Worm (Caenorhabditis elegans) whole organism, young adult: ENCODE data around the gene T24B8.7.

Experiments
- B0035.1 ChIP-seq: sonication (generic microtip); optimal IDR thresholded peaks from 2 replicates; lab custom pipeline; 2016; ENCODE audit warnings: missing genetic modification characterization, mild to moderate bottlenecking, missing compliant biosample characterization, missing genotype, missing genetic modification reagents
- C17E4.6 ChIP-seq: fragments of 200-800 bp; sonication (Bioruptor generic); IDR thresholded peaks from 2 replicates; pipeline ENCODE4 v1.3.6; 2022; ENCODE audit warnings: missing genetic modification reagents, missing genetic modification characterization, missing compliant biosample characterization
- F23B12.7 ChIP-seq: sonication (generic microtip); optimal IDR thresholded peaks from 2 replicates; lab custom pipeline; 2017; ENCODE audit warnings: missing genetic modification characterization, mild to moderate bottlenecking, missing compliant biosample characterization, antibody characterized with exemption, moderate library complexity; ENCODE audit not compliant: insufficient read depth
- F49E8.2 ChIP-seq: sonication (generic microtip); optimal IDR thresholded peaks from 3 replicates; lab custom pipeline; 2017; ENCODE audit warnings: missing genetic modification characterization, mild to moderate bottlenecking, missing compliant biosample characterization, antibody characterized with exemption, moderate library complexity; ENCODE audit not compliant: insufficient read depth
- F55B11.4 ChIP-seq: sonication (generic microtip); optimal IDR thresholded peaks from 2 replicates; lab custom pipeline; 2016; ENCODE audit warnings: missing compliant biosample characterization, missing genetic modification characterization, borderline replicate concordance; ENCODE audit not compliant: insufficient read depth
- Y79H2A.3 ChIP-seq: fragments of 200-800 bp; sonication (Bioruptor generic); conservative IDR thresholded peaks from 2 replicates; pipeline ENCODE4 v1.3.6; 2022; ENCODE audit warnings: missing genetic modification reagents, missing genetic modification characterization, missing compliant biosample characterization
- ZK185.1 ChIP-seq: sonication (generic microtip); optimal IDR thresholded peaks from 2 replicates; lab custom pipeline; 2016; ENCODE audit warnings: mild to moderate bottlenecking, missing genetic modification characterization, missing compliant biosample characterization; ENCODE audit not compliant: poor library complexity, severe bottlenecking
- ama-1 ChIP-seq, 3 experiments: fragments of 150-350 bp in 1 of 3; sonication (generic microtip) in 2 of 3; optimal IDR thresholded peaks; 2 replicates each; lab custom pipeline; 2014 to 2018; ENCODE audit warnings: missing biosample characterization in 2 of 3, missing genetic modification characterization in 2 of 3, missing genetic modification reagents in 2 of 3
- aptf-2 ChIP-seq: fragments of 200-800 bp; sonication (Bioruptor generic); conservative IDR thresholded peaks from 2 replicates; pipeline ENCODE4 v1.3.6; 2022; ENCODE audit warnings: missing genetic modification reagents, missing genetic modification characterization, missing compliant biosample characterization
- ccch-3 ChIP-seq: fragments of 200-800 bp; sonication (Bioruptor generic); optimal IDR thresholded peaks from 2 replicates; lab custom pipeline; 2018; ENCODE audit warnings: mild to moderate bottlenecking, missing genetic modification characterization, missing compliant biosample characterization
- ceh-100 ChIP-seq: fragments of 200-800 bp; sonication (Bioruptor generic); IDR thresholded peaks from 2 replicates; pipeline ENCODE4 v1.3.6; 2022; ENCODE audit warnings: missing genetic modification reagents, missing genetic modification characterization, missing compliant biosample characterization
- ceh-40 ChIP-seq: fragments of 200-800 bp; sonication (Bioruptor generic); IDR thresholded peaks from 2 replicates; pipeline ENCODE4 v1.3.6; 2022; ENCODE audit warnings: missing genetic modification characterization, missing compliant biosample characterization
- chd-7 ChIP-seq: sonication (generic microtip); optimal IDR thresholded peaks from 2 replicates; lab custom pipeline; 2016; ENCODE audit warnings: mild to moderate bottlenecking, missing genetic modification characterization, moderate library complexity, missing compliant biosample characterization
- efl-1 ChIP-seq: fragments of 150-350 bp; optimal IDR thresholded peaks from 2 replicates; lab custom pipeline; 2014; ENCODE audit warnings: missing biosample characterization, missing genetic modification reagents, missing genetic modification characterization
- egl-44 ChIP-seq: fragments of 200-800 bp; sonication (Bioruptor generic); IDR thresholded peaks from 2 replicates; pipeline ENCODE4 v1.3.6; 2022; ENCODE audit warnings: missing genetic modification reagents, missing genetic modification characterization, missing compliant biosample characterization
- egrh-3 ChIP-seq: fragments of 200-800 bp; sonication (Bioruptor generic); IDR thresholded peaks from 2 replicates; pipeline ENCODE4 v1.3.6; 2022; ENCODE audit warnings: missing genetic modification reagents, missing genetic modification characterization, missing compliant biosample characterization
- ekl-4 ChIP-seq: fragments of 200-800 bp; sonication (Bioruptor generic); IDR thresholded peaks from 2 replicates; pipeline ENCODE4 v1.3.6; 2022; ENCODE audit warnings: missing genetic modification reagents, missing genetic modification characterization, missing compliant biosample characterization
- ets-4 ChIP-seq: fragments of 200-800 bp; sonication (Bioruptor generic); optimal IDR thresholded peaks from 2 replicates; lab custom pipeline; 2018; ENCODE audit warnings: mild to moderate bottlenecking, missing genetic modification characterization, missing compliant biosample characterization
- lag-1 ChIP-seq: fragments of 200-800 bp; sonication (Bioruptor generic); IDR thresholded peaks from 2 replicates; pipeline ENCODE4 v1.3.6; 2022; ENCODE audit warnings: missing genetic modification reagents, missing genetic modification characterization, missing compliant biosample characterization
- lir-1 ChIP-seq: fragments of 200-800 bp; sonication (Bioruptor generic); conservative IDR thresholded peaks from 2 replicates; pipeline ENCODE4 v1.3.6; 2022; ENCODE audit warnings: missing genetic modification reagents, missing genetic modification characterization, missing compliant biosample characterization
- lsl-1 ChIP-seq: fragments of 200-800 bp; sonication (Bioruptor generic); optimal IDR thresholded peaks from 2 replicates; lab custom pipeline; 2018; ENCODE audit warnings: mild to moderate bottlenecking, missing genetic modification characterization, moderate library complexity, missing compliant biosample characterization
- madf-8 ChIP-seq: fragments of 200-800 bp; sonication (Bioruptor generic); conservative IDR thresholded peaks from 2 replicates; pipeline ENCODE4 v1.3.6; 2022; ENCODE audit warnings: missing genetic modification reagents, missing genetic modification characterization, missing compliant biosample characterization
- mcd-1 ChIP-seq: fragments of 200-800 bp; sonication (Bioruptor generic); IDR thresholded peaks from 2 replicates; pipeline ENCODE4 v1.3.6; 2022; ENCODE audit warnings: missing genetic modification reagents, missing genetic modification characterization, missing compliant biosample characterization
- mes-4 ChIP-seq: sonication (generic microtip); optimal IDR thresholded peaks from 2 replicates; lab custom pipeline; 2016; ENCODE audit warnings: missing genotype, missing genetic modification characterization, missing compliant biosample characterization
- pbrm-1 ChIP-seq: fragments of 200-800 bp; sonication (Bioruptor generic); IDR thresholded peaks from 2 replicates; pipeline ENCODE4 v1.3.6; 2022; ENCODE audit warnings: missing genetic modification reagents, missing genetic modification characterization, missing compliant biosample characterization
- pha-4 ChIP-seq: fragments of 150-350 bp; sonication (generic microtip); optimal IDR thresholded peaks from 2 replicates; lab custom pipeline; 2014; ENCODE audit warnings: missing biosample characterization, missing genetic modification reagents, missing genetic modification characterization
- sptf-2 ChIP-seq: fragments of 200-800 bp; sonication (Bioruptor generic); optimal IDR thresholded peaks from 2 replicates; lab custom pipeline; 2018; ENCODE audit warnings: mild to moderate bottlenecking, missing genetic modification characterization, missing compliant biosample characterization
- zfh-2 ChIP-seq: fragments of 200-800 bp; sonication (Bioruptor generic); conservative IDR thresholded peaks from 2 replicates; pipeline ENCODE4 v1.3.6; 2022; ENCODE audit warnings: missing genetic modification reagents, missing genetic modification characterization, missing compliant biosample characterization
- ztf-18 ChIP-seq: sonication (generic microtip); optimal IDR thresholded peaks from 2 replicates; lab custom pipeline; 2016; ENCODE audit warnings: missing genotype, mild to moderate bottlenecking, missing genetic modification characterization, missing compliant biosample characterization
- ztf-22 ChIP-seq: fragments of 200-800 bp; sonication (Bioruptor generic); optimal IDR thresholded peaks from 2 replicates; lab custom pipeline; 2018; ENCODE audit warnings: mild to moderate bottlenecking, missing genetic modification characterization, moderate library complexity, missing compliant biosample characterization
- ztf-28 ChIP-seq: fragments of 200-800 bp; sonication (Bioruptor generic); IDR thresholded peaks from 2 replicates; pipeline ENCODE4 v1.3.6; 2022; ENCODE audit warnings: missing genetic modification reagents, missing genetic modification characterization, missing compliant biosample characterization
- ztf-3 ChIP-seq: fragments of 200-800 bp; sonication (Bioruptor generic); optimal IDR thresholded peaks from 2 replicates; lab custom pipeline; 2018; ENCODE audit warnings: mild to moderate bottlenecking, missing genetic modification characterization, missing compliant biosample characterization
- ztf-6 ChIP-seq: fragments of 200-800 bp; sonication (Bioruptor generic); IDR thresholded peaks from 2 replicates; pipeline ENCODE4 v1.3.6; 2022; ENCODE audit warnings: missing genetic modification reagents, missing genetic modification characterization, missing compliant biosample characterization

The T24B8.7 gene

DNA sequence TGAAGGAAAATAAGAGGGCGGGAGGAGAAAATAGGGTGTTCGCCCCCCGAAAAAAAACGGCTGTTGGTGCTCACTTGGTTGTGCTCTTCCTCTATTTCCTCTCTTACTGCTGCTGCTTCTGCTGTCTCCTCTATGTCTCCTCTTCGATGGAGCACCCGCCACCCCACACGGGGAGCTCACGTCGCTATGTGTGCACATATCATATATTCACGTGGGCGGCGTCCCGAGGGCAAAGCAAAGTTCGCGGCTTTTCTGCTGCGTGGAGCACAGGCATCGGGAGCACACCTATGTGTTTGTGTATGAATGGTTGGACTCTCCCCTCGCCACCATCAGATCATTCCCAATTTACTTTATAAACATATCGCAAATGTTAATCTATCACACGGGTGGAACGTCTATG, 40.1 kb downstream of the T24B8.7 start (continued):
- TF ChIP-seq mes-4 (tag; lab: Kevin White, UChicago): no peak
- no peak for TF ChIP-seq ztf-18 (tag; lab: Kevin White, UChicago)
- TF ChIP-seq chd-7 (tag; lab: Kevin White, UChicago): peak; percentile 36
- TF ChIP-seq ZK185.1 (tag; lab: Kevin White, UChicago): no peak
- no peak for TF ChIP-seq egl-44
- TF ChIP-seq B0035.1 (tag; lab: Kevin White, UChicago): no peak

DNA sequence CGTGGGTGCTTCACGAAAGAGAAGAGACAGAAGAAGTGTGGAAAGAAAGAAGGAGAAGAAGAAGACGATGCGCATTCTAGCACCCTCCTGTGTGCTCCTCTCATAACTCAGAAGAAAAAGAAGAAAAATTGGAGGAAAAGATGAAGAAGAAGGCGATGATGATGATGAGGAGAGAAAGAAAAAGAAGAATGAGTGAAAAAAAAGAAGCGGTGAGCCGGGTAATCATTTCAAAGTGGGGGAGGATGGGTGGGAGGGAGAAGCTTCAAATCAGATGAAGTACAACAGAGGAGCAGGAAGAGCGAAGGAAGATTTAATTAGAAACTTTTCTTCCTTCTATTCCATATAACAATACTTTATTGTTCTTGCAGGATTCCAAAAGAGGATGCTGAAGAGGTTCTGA, 42.8 kb downstream of the T24B8.7 start:
- TF ChIP-seq zfh-2: 0 out of 2 replicates have a peak, but pooled peaks have one; percentile 22
- TF ChIP-seq pbrm-1: no peak

DNA sequence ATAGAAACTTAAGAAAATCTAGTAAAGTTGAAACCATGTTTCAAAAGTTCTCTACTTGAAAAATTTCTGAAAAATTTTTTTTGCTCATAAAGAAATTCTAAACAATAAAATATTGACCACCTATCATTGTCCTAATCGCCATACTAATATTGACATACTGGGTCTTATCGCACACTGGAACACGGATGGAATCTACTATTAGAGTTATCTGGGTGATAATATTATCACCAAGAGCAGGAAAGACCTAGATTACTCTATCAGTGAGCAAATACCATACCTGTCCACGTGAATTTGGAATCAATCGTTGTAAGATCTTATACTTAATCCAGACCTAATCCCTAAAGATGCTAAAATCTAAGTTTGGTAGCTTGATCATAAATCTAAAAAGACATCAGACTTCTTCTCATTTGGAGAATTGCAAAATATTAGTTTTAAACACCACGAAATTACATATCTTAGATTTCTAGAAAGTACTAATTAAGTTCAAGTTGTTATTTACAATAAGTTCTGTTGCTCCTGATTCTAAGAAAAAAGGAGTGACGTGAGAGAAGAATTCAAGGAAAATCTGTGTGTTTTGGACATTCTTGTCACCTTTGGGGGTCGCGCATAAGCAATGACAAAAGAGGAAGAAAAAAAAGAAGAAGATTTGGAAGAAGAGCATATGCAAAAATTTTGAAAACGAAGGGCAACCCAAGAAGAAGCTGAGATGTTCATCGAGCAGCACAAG, 43.3 kb downstream of the T24B8.7 start:
- TF ChIP-seq ets-4 (GFP tag; lab: Kevin White, UChicago): no peak
- no peak for TF ChIP-seq ceh-100 (GFP tag; lab: Robert Waterston, UW)
- no peak for TF ChIP-seq pha-4 (tag; lab: Kevin White, UChicago)
- no peak for TF ChIP-seq ama-1 (optimal IDR thresholded peaks at IDR 0.05; lab: Kevin White, UChicago)
- TF ChIP-seq ama-1 (GFP tag; optimal IDR thresholded peaks at IDR 0.05; lab: Kevin White, UChicago): no peak
- no peak for TF ChIP-seq zfh-2
- no peak for TF ChIP-seq ZK185.1 (tag; lab: Kevin White, UChicago)
- TF ChIP-seq ztf-22 (GFP tag; lab: Kevin White, UChicago): no peak
- no peak for TF ChIP-seq lag-1 (GFP tag; lab: Robert Waterston, UW)
- TF ChIP-seq ztf-28 (GFP tag; lab: Robert Waterston, UW): no peak
- TF ChIP-seq mcd-1 (GFP tag; lab: Robert Waterston, UW): no peak

DNA sequence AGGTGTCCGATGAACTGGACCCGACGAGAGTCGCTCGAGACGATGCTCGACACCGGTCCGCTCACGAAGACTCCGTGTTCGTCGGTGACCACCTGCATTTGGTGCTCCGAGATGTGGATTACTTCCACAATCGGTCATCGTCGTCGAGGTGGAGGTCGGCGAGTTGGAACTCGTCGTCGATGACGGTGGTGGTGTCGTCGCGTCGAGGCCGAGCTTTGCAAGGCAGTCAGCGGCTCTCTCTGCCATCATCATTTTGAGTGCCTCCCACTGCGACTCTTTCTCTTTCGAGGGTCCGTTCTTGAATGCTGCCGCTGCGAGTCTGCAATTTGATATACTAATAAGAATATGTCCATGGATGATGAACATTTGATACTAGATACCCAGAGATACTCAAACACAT, 45.7 kb downstream of the T24B8.7 start:
- TF ChIP-seq zfh-2 (peak; percentile 84), ceh-40 (no peak), Y79H2A.3 (GFP tag; lab: Robert Waterston, UW) (no peak), mcd-1 (GFP tag; lab: Robert Waterston, UW) (0 out of 2 replicates have a peak, but pooled peaks have one; percentile 17), ccch-3 (GFP tag; lab: Kevin White, UChicago) (no peak), ekl-4 (GFP tag; lab: Robert Waterston, UW) (no peak), efl-1 (GFP tag; lab: Kevin White, UChicago) (no peak), ztf-3 (GFP tag; lab: Kevin White, UChicago) (no peak), madf-8 (GFP tag; lab: Robert Waterston, UW) (no peak), lir-1 (no peak), egrh-3 (GFP tag; lab: Robert Waterston, UW) (peak; percentile 58; the same call in 1 of the 2 replicates), ztf-18 (tag; lab: Kevin White, UChicago) (no peak), ztf-6 (GFP tag; lab: Robert Waterston, UW) (no peak), aptf-2 (GFP tag; lab: Robert Waterston, UW) (no peak), lsl-1 (GFP tag; lab: Kevin White, UChicago) (no peak), sptf-2 (GFP tag; lab: Kevin White, UChicago) (no peak)

DNA sequence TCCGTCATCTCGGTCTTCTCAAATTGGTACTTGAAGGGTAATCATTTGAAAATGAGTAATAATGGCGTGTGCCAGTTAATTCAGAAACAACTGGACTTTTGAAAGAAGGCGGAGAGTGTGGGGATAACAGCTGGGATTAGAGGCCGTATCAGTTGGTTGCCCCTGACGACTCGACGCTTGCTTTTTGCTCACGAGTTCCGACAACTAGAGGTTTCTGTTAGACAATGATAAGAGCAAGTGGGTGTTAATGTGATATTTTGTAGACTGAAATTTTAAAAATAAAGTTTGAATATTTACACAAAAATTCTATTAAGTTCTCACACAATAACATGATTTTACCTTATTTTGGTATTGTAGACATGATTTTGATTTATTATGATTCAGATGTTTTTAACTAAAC, 48.4 kb downstream of the T24B8.7 start, which contains the start of gene F44G4.7:
TSS of gene F44G4.7 (minus strand) at position 101 of the 400 bp plus-strand sequence.
- TF ChIP-seq F49E8.2 (tag; lab: Kevin White, UChicago) (no peak), C17E4.6 (no peak), F23B12.7 (tag; lab: Kevin White, UChicago) (no peak), F55B11.4 (no peak)
